Worm (Caenorhabditis elegans) whole organism, L4 larva: ENCODE results near the gene doxa-1.

Source experiments
- F10B5.3 ChIP-seq: sonication (generic microtip); optimal IDR thresholded peaks from 2 replicates; lab custom pipeline; 2016; ENCODE audit warnings: mild to moderate bottlenecking, missing genetic modification characterization, missing compliant biosample characterization
- F44E2.7 ChIP-seq: fragments of 200-800 bp; sonication (Bioruptor generic); IDR thresholded peaks from 2 replicates; pipeline ENCODE4 v2.1.2; 2022; ENCODE audit warnings: missing genetic modification characterization, missing compliant biosample characterization
- F49E8.2 ChIP-seq: sonication (generic microtip); optimal IDR thresholded peaks from 2 replicates; lab custom pipeline; 2016; ENCODE audit warnings: missing compliant biosample characterization, mild to moderate bottlenecking, missing genetic modification characterization, borderline replicate concordance
- R02D3.7 ChIP-seq: fragments of 150-350 bp; sonication (generic microtip); optimal IDR thresholded peaks from 3 replicates; lab custom pipeline; 2014; ENCODE audit warnings: missing biosample characterization, missing genetic modification characterization
- T20F7.1 ChIP-seq: fragments of 200-800 bp; sonication (Bioruptor generic); optimal IDR thresholded peaks from 2 replicates; lab custom pipeline; 2018; ENCODE audit warnings: mild to moderate bottlenecking, missing genetic modification characterization, missing compliant biosample characterization
- T26A8.4 ChIP-seq: fragments of 200-800 bp; sonication (Bioruptor generic); IDR thresholded peaks from 2 replicates; pipeline ENCODE4 v1.3.6; 2022; ENCODE audit warnings: missing genetic modification characterization, missing compliant biosample characterization
- Y105C5A.15 ChIP-seq: fragments of 200-800 bp; sonication (Bioruptor generic); IDR thresholded peaks from 2 replicates; pipeline ENCODE4 v1.3.6; 2022; ENCODE audit warnings: missing genetic modification characterization, missing compliant biosample characterization
- Y75B8A.6 ChIP-seq: fragments of 200-800 bp; sonication (Bioruptor generic); IDR thresholded peaks from 2 replicates; pipeline ENCODE4 v1.3.6; 2022; ENCODE audit warnings: missing genetic modification reagents, missing genetic modification characterization, missing compliant biosample characterization
- attf-4 ChIP-seq: sonication (generic microtip); optimal IDR thresholded peaks from 3 replicates; lab custom pipeline; 2017; ENCODE audit warnings: missing biosample characterization, missing genetic modification characterization
- ceh-20 ChIP-seq: fragments of 200-800 bp; sonication (Bioruptor generic); IDR thresholded peaks from 2 replicates; pipeline ENCODE4 v1.3.6; 2022; ENCODE audit warnings: missing genetic modification reagents, missing genetic modification characterization, missing compliant biosample characterization
- ceh-32 ChIP-seq: sonication (generic microtip); optimal IDR thresholded peaks from 2 replicates; lab custom pipeline; 2016; ENCODE audit warnings: mild to moderate bottlenecking, missing genetic modification characterization, missing compliant biosample characterization; ENCODE audit not compliant: poor library complexity
- ctbp-1 ChIP-seq: fragments of 200-800 bp; sonication (Bioruptor generic); IDR thresholded peaks from 2 replicates; pipeline ENCODE4 v1.3.6; 2022; ENCODE audit warnings: missing genetic modification reagents, missing genetic modification characterization, missing compliant biosample characterization
- daf-16 ChIP-seq, 3 experiments: sonication (generic microtip); optimal IDR thresholded peaks; 2 replicates each; lab custom pipeline; 2016 to 2017; ENCODE audit warnings: missing genetic modification characterization in 3 of 3, missing genetic modification reagents in 3 of 3, mild to moderate bottlenecking in 2 of 3, missing compliant biosample characterization in 2 of 3, missing biosample characterization in 1 of 3, moderate library complexity in 1 of 3
- dmd-8 ChIP-seq: fragments of 200-800 bp; sonication (Bioruptor generic); IDR thresholded peaks from 2 replicates; pipeline ENCODE4 v1.3.6; 2022; ENCODE audit warnings: missing genetic modification characterization, missing compliant biosample characterization
- dpl-1 ChIP-seq: fragments of 150-350 bp; optimal IDR thresholded peaks from 2 replicates; lab custom pipeline; 2014; ENCODE audit warnings: missing biosample characterization, missing genetic modification reagents, missing genetic modification characterization
- egl-27 ChIP-seq: sonication (generic microtip); optimal IDR thresholded peaks from 3 replicates; lab custom pipeline; 2017; ENCODE audit warnings: missing biosample characterization, missing genetic modification reagents, missing genetic modification characterization
- gei-8 ChIP-seq: fragments of 200-800 bp; sonication (Bioruptor generic); optimal IDR thresholded peaks from 2 replicates; lab custom pipeline; 2018; ENCODE audit warnings: mild to moderate bottlenecking, missing genetic modification characterization, missing compliant biosample characterization
- hif-1 ChIP-seq, 2 experiments: sonication (generic microtip); optimal IDR thresholded peaks; 2 replicates each; lab custom pipeline; 2016 to 2017; ENCODE audit warnings: missing compliant biosample characterization in 2 of 2, missing genetic modification characterization in 2 of 2, missing genetic modification reagents in 2 of 2, missing genotype in 2 of 2, mild to moderate bottlenecking in 1 of 2
- hlh-11 ChIP-seq: fragments of 200-800 bp; sonication (Bioruptor generic); optimal IDR thresholded peaks from 2 replicates; lab custom pipeline; 2018; ENCODE audit warnings: mild to moderate bottlenecking, missing genetic modification characterization, missing compliant biosample characterization
- hmg-1.1 ChIP-seq: fragments of 200-800 bp; sonication (Bioruptor generic); IDR thresholded peaks from 2 replicates; pipeline ENCODE4 v1.3.6; 2022; ENCODE audit warnings: missing genetic modification reagents, missing genetic modification characterization, missing compliant biosample characterization
- lin-1 ChIP-seq: fragments of 200-800 bp; sonication (Bioruptor generic); IDR thresholded peaks from 2 replicates; pipeline ENCODE4 v1.3.6; 2022; ENCODE audit warnings: missing genetic modification reagents, missing genetic modification characterization, missing compliant biosample characterization
- lin-13 ChIP-seq: fragments of 150-350 bp; optimal IDR thresholded peaks from 2 replicates; lab custom pipeline; 2014; ENCODE audit warnings: missing biosample characterization, missing genetic modification reagents, missing genetic modification characterization
- lin-29 ChIP-seq: fragments of 200-800 bp; sonication (Bioruptor generic); IDR thresholded peaks from 2 replicates; pipeline ENCODE4 v1.3.6; 2022; ENCODE audit warnings: missing genetic modification reagents, missing genetic modification characterization, missing compliant biosample characterization
- lin-38 ChIP-seq: fragments of 200-800 bp; sonication (Bioruptor generic); IDR thresholded peaks from 2 replicates; pipeline ENCODE4 v1.3.6; 2022; ENCODE audit warnings: missing genetic modification reagents, missing genetic modification characterization, missing compliant biosample characterization
- lin-39 ChIP-seq: fragments of 150-350 bp; optimal IDR thresholded peaks from 2 replicates; lab custom pipeline; 2014; ENCODE audit warnings: missing biosample characterization, missing genetic modification reagents, missing genetic modification characterization
- lir-3 ChIP-seq: sonication (generic microtip); optimal IDR thresholded peaks from 2 replicates; lab custom pipeline; 2016; ENCODE audit warnings: mild to moderate bottlenecking, missing genetic modification characterization, missing compliant biosample characterization
- madf-5 ChIP-seq, 2 experiments: fragments of 200-800 bp; sonication (Bioruptor generic); IDR thresholded peaks; 2 replicates each; pipeline ENCODE4 v1.3.6; 2022; ENCODE audit warnings: missing compliant biosample characterization in 2 of 2, missing genetic modification characterization in 2 of 2
- mdl-1 ChIP-seq, 2 experiments: fragments of 150-350 bp in 1 of 2; sonication (generic microtip) in 1 of 2; optimal IDR thresholded peaks; 2 replicates each; lab custom pipeline; 2014 to 2017; ENCODE audit warnings: missing biosample characterization in 2 of 2, missing genetic modification characterization in 2 of 2
- mep-1 ChIP-seq: fragments of 150-350 bp; sonication (generic microtip); optimal IDR thresholded peaks from 3 replicates; lab custom pipeline; 2014; ENCODE audit warnings: missing biosample characterization, missing genetic modification characterization
- mes-2 ChIP-seq: sonication (generic microtip); optimal IDR thresholded peaks from 2 replicates; lab custom pipeline; 2016; ENCODE audit warnings: missing genotype, mild to moderate bottlenecking, missing genetic modification characterization, missing compliant biosample characterization; ENCODE audit not compliant: poor library complexity, severe bottlenecking
- mxl-2 ChIP-seq: fragments of 200-800 bp; sonication (Bioruptor generic); conservative IDR thresholded peaks from 2 replicates; pipeline ENCODE4 v1.3.6; 2022; ENCODE audit warnings: missing genetic modification reagents, missing genetic modification characterization, missing compliant biosample characterization
- nhr-111 ChIP-seq: fragments of 200-800 bp; sonication (Bioruptor generic); optimal IDR thresholded peaks from 2 replicates; lab custom pipeline; 2018; ENCODE audit warnings: mild to moderate bottlenecking, missing genetic modification characterization, missing compliant biosample characterization
- nhr-28 ChIP-seq: fragments of 150-350 bp; optimal IDR thresholded peaks from 2 replicates; lab custom pipeline; 2014; ENCODE audit warnings: missing biosample characterization, missing genetic modification characterization
- nhr-76 ChIP-seq: fragments of 150-350 bp; optimal IDR thresholded peaks from 2 replicates; lab custom pipeline; 2014; ENCODE audit warnings: missing biosample characterization, missing genetic modification characterization
- nhr-77 ChIP-seq: fragments of 150-350 bp; optimal IDR thresholded peaks from 2 replicates; lab custom pipeline; 2014; ENCODE audit warnings: missing biosample characterization, missing genetic modification characterization
- pha-4 ChIP-seq, 2 experiments: fragments of 150-350 bp in 1 of 2; fragments of 200-800 bp in 1 of 2; sonication (Bioruptor generic) in 1 of 2; IDR thresholded peaks in 1 of 2; optimal IDR thresholded peaks in 1 of 2; 2 replicates each; pipeline versions ENCODE4 v1.3.6 to Lab custom; 2014 to 2022; ENCODE audit warnings: missing genetic modification characterization in 2 of 2, missing genetic modification reagents in 2 of 2, missing biosample characterization in 1 of 2, missing compliant biosample characterization in 1 of 2
- saeg-2 ChIP-seq: fragments of 200-800 bp; sonication (Bioruptor generic); IDR thresholded peaks from 2 replicates; pipeline ENCODE4 v1.3.6; 2022; ENCODE audit warnings: missing genetic modification reagents, missing genetic modification characterization, missing compliant biosample characterization
- skn-1 ChIP-seq: fragments of 150-350 bp; optimal IDR thresholded peaks from 2 replicates; lab custom pipeline; 2014; ENCODE audit warnings: missing biosample characterization, missing genetic modification characterization
- snpc-4 ChIP-seq: fragments of 150-350 bp; optimal IDR thresholded peaks from 2 replicates; lab custom pipeline; 2014; ENCODE audit warnings: missing biosample characterization, missing genetic modification characterization
- spr-1 ChIP-seq: sonication (generic microtip); optimal IDR thresholded peaks from 2 replicates; lab custom pipeline; 2016; ENCODE audit warnings: mild to moderate bottlenecking, missing genetic modification characterization, missing compliant biosample characterization
- tag-97 ChIP-seq: fragments of 200-800 bp; sonication (Bioruptor generic); IDR thresholded peaks from 2 replicates; pipeline ENCODE4 v1.3.6; 2022; ENCODE audit warnings: missing genetic modification characterization, missing compliant biosample characterization
- tra-1 ChIP-seq: fragments of 200-800 bp; sonication (Bioruptor generic); IDR thresholded peaks from 2 replicates; pipeline ENCODE4 v1.3.6; 2022; ENCODE audit warnings: missing genetic modification reagents, missing genetic modification characterization, missing compliant biosample characterization
- unc-130 ChIP-seq: sonication (generic microtip); optimal IDR thresholded peaks from 2 replicates; lab custom pipeline; 2016; ENCODE audit warnings: missing genetic modification reagents, missing genetic modification characterization, missing compliant biosample characterization
- unc-39 ChIP-seq: sonication (generic microtip); optimal IDR thresholded peaks from 2 replicates; lab custom pipeline; 2017; ENCODE audit warnings: missing biosample characterization, missing genetic modification characterization
- unc-62 ChIP-seq, 3 experiments: fragments of 150-350 bp in 1 of 3; sonication (generic microtip); optimal IDR thresholded peaks in 2 of 3; peaks in 1 of 3; 1 replicate in 1 of 3; 2 replicates in 2 of 3; lab custom pipeline; 2014 to 2017; ENCODE audit warnings: missing biosample characterization in 3 of 3, missing genetic modification characterization in 3 of 3, missing genetic modification reagents in 3 of 3, missing genotype in 1 of 3
- vab-7 ChIP-seq: fragments of 200-800 bp; sonication (Bioruptor generic); IDR thresholded peaks from 2 replicates; pipeline ENCODE4 v1.3.6; 2022; ENCODE audit warnings: missing genetic modification reagents, missing genetic modification characterization, missing compliant biosample characterization
- zfp-2 ChIP-seq: sonication (generic microtip); optimal IDR thresholded peaks from 2 replicates; lab custom pipeline; 2016; ENCODE audit warnings: mild to moderate bottlenecking, missing genetic modification characterization, missing compliant biosample characterization

Gene doxa-1

DNA sequence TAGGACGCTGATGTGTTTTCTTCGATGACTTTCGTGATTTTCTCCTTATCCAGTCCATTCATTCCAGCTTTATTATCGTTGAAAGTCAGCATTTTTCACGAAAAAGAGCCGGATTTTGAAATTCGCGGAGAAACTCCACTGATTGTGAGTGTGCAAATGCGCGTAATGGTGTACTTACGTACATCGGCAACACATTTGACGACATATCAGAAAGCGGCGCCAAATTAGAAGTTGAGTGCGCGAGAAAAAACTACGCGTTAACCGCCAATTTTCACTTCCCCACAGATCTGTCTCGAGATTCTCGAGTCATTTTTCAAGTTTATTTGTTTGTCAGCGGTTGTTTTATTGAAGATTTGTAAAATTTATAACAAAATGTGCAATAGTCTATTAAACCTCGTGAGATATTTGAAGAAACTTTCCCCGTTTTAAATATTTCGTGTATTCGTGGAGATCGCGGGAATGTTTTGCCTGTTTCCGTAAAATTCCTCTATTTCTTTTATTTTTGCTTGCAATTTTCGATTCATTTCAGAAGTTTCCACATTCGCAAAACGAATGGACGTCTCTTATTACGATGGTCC lies 47.6 kb downstream of the doxa-1 start, which contains the start of the genes polk-1 and gpr-1:
TSS of gene polk-1 (minus strand) at position 186 of the 578 bp plus-strand sequence.
TSS of gene gpr-1 (plus strand) at position 528 of the 578 bp plus-strand sequence.
- TF ChIP-seq dpl-1 (GFP tag; lab: Kevin White, UChicago), result peak; percentile 72
- TF ChIP-seq lin-13 (GFP tag; lab: Kevin White, UChicago), result peak; percentile 3
- TF ChIP-seq Y105C5A.15 (GFP tag; lab: Robert Waterston, UW), result no peak
- peak; percentile 54 for TF ChIP-seq lin-38
- TF ChIP-seq, all 104 proteins: peak for 3

DNA sequence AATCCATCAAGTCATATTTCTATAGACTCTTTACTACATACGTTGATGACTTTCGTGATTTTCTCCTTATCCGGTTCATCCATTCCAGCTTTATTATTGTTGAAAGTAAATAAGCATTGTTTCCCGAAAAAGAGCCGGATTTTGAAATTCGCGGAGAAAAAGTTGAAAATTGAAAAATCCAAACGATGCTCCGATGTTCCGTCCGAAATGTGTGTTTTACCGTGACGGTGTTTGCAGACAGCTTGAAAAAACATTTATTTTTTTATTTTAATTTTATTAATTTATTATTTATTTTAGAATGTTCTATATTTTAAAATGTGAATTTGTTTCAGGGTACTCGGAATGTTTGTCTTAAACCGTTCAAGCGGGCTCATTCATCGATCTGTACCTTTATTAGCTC lies 49.9 kb downstream of the doxa-1 start, which contains the start of gene dnj-10:
TSS of gene dnj-10 (plus strand) at position 333 of the 400 bp plus-strand sequence.
- TF ChIP-seq tra-1 (GFP tag; lab: Robert Waterston, UW) (no peak), lin-39 (tag; lab: Kevin White, UChicago) (no peak), nhr-76 (tag; lab: Kevin White, UChicago) (no peak), mxl-2 (GFP tag; lab: Robert Waterston, UW) (no peak), ceh-32 (tag; lab: Kevin White, UChicago) (no peak), mdl-1 (tag; optimal IDR thresholded peaks at IDR 0.05; lab: Kevin White, UChicago) (no peak), unc-62 (GFP tag; optimal IDR thresholded peaks at IDR 0.05 in 1 of 2; lab: Kevin White, UChicago) (no peak), unc-62 (tag; optimal IDR thresholded peaks at IDR 0.05; lab: Kevin White, UChicago) (no peak), lin-29 (GFP tag; lab: Robert Waterston, UW) (no peak), hlh-11 (tag; lab: Kevin White, UChicago) (no peak), nhr-77 (no peak), T20F7.1 (peak; percentile 95), pha-4 (GFP tag; IDR thresholded peaks at IDR 0.05; lab: Robert Waterston, UW) (no peak), pha-4 (tag; optimal IDR thresholded peaks at IDR 0.05; lab: Kevin White, UChicago) (peak; percentile 61), F44E2.7 (GFP tag; lab: Robert Waterston, UW) (no peak), tag-97 (GFP tag; lab: Robert Waterston, UW) (no peak), dmd-8 (GFP tag; lab: Robert Waterston, UW) (no peak), dpl-1 (GFP tag; lab: Kevin White, UChicago) (peak; percentile 92), lir-3 (tag; lab: Kevin White, UChicago) (no peak), mep-1 (no peak), mes-2 (tag; lab: Kevin White, UChicago) (peak; percentile 69), hif-1 (tag; optimal IDR thresholded peaks at IDR 0.05; lab: Kevin White, UChicago) (no peak), R02D3.7 (no peak), spr-1 (no peak), snpc-4 (tag; lab: Kevin White, UChicago) (no peak), vab-7 (GFP tag; lab: Robert Waterston, UW) (no peak), F49E8.2 (tag; lab: Kevin White, UChicago) (no peak), hmg-1.1 (GFP tag; lab: Robert Waterston, UW) (0 out of 2 replicates have a peak, but pooled peaks have one; percentile 8), daf-16 (GFP tag; optimal IDR thresholded peaks at IDR 0.05; lab: Kevin White, UChicago) (no peak), daf-16 (tag; optimal IDR thresholded peaks at IDR 0.05; lab: Kevin White, UChicago) (no peak), Y75B8A.6 (GFP tag; lab: Robert Waterston, UW) (no peak), ceh-20 (no peak), saeg-2 (GFP tag; lab: Robert Waterston, UW) (no peak), unc-39 (no peak), skn-1 (tag; lab: Kevin White, UChicago) (no peak), unc-130 (GFP tag; lab: Kevin White, UChicago) (no peak), nhr-111 (GFP tag; lab: Kevin White, UChicago) (no peak), T26A8.4 (GFP tag; lab: Robert Waterston, UW) (no peak), lin-1 (GFP tag; lab: Robert Waterston, UW) (no peak), zfp-2 (no peak), egl-27 (tag; lab: Kevin White, UChicago) (no peak), F10B5.3 (no peak), nhr-28 (peak; percentile 25), madf-5 (GFP tag; IDR thresholded peaks at IDR 0.05; lab: Robert Waterston, UW) (no peak), attf-4 (tag; lab: Kevin White, UChicago) (no peak), ctbp-1 (GFP tag; lab: Robert Waterston, UW) (0 out of 2 replicates have a peak, but pooled peaks have one; percentile 27), gei-8 (GFP tag; lab: Kevin White, UChicago) (no peak)
